1 fruit fly cellular context compared by ENCODE assay signal in the genomic region with DNA sequence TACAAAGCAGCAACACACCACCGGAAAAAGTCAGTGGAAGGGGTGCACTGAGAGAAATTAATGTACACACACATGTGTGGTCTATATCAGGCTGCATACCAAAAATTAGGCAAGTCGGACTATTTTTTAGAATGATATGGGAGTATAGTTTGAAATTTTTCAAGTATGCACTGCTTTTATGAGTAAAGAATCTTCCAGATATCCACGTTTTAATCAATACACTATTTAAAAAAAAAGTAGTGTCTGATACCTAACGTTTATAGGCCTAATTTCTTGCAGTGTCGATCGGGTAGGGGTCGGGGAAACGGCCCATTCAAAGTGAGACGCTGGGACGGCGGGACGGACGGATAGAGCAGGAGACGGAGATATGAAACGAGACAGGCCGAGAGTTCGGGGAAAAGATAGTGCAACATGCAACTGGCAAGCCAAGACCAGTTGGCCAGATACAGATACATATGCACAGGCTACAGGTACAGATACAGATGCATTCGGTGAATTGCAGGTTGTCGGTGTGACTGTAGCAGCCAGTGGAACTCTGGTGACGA.
TF ChIP-seq lines count a peak whose summit lies in the region.

No protein-coding gene starts in this region.

TF ChIP-seq in whole organism, embryonic, 481 proteins besides CTCF, POLR2A, EP300 and RAD21 (continued from another document and continues in another):
- TF ChIP-seq CG15073 (GFP tag; optimal IDR thresholded peaks at IDR 0.05; lab: Kevin White, UChicago) (peak; percentile 66), nerfin-2 (GFP tag; IDR thresholded peaks at IDR 0.05; lab: Robert Waterston, UW; ENCODE audit: partially characterized antibody) (no peak), fru (optimal IDR thresholded peaks at IDR 0.05; lab: Kevin White, UChicago) (no peak), Tbp (GFP tag; optimal IDR thresholded peaks at IDR 0.05; lab: Kevin White, UChicago) (no peak), Sin3A (optimal IDR thresholded peaks at IDR 0.05; lab: Kevin White, UChicago) (no peak), Max (GFP tag; optimal IDR thresholded peaks at IDR 0.05; lab: Kevin White, UChicago) (peak; percentile 83), CG3726 (GFP tag; IDR thresholded peaks at IDR 0.05; lab: Robert Waterston, UW) (peak; percentile 86; the same call in 2 of the 3 replicates), CG3838 (GFP tag; optimal IDR thresholded peaks at IDR 0.05; lab: Kevin White, UChicago) (peak; percentile 72), h (optimal IDR thresholded peaks at IDR 0.05; lab: Kevin White, UChicago) (no peak), ham (GFP tag; IDR thresholded peaks at IDR 0.05; lab: Robert Waterston, UW) (no peak), trem (tag; optimal IDR thresholded peaks at IDR 0.05; lab: Kevin White, UChicago) (peak; percentile 93), CG4730 (GFP tag; IDR thresholded peaks at IDR 0.05; lab: Robert Waterston, UW) (peak; percentile 82), zf30C (GFP tag; optimal IDR thresholded peaks at IDR 0.05; lab: Kevin White, UChicago) (peak; percentile 99), run (tag; optimal IDR thresholded peaks at IDR 0.05; lab: Kevin White, UChicago) (peak; percentile 85), Camta (GFP tag; optimal IDR thresholded peaks at IDR 0.05; lab: Kevin White, UChicago) (peak; percentile 94), CG18011 (GFP tag; optimal IDR thresholded peaks at IDR 0.05; lab: Kevin White, UChicago) (peak; percentile 38), CG17829 (tag; optimal IDR thresholded peaks at IDR 0.05; lab: Kevin White, UChicago) (peak; percentile 97), cas (GFP tag; IDR thresholded peaks at IDR 0.05; lab: Robert Waterston, UW) (no peak), CG9437 (GFP tag; optimal IDR thresholded peaks at IDR 0.05; lab: Kevin White, UChicago) (peak; percentile 86), zfh2 (GFP tag; optimal IDR thresholded peaks at IDR 0.05; lab: Kevin White, UChicago) (no peak), sens (GFP tag; lab: Kevin White, UChicago) (peak; percentile 100), CG4328 (GFP tag; optimal IDR thresholded peaks at IDR 0.05; lab: Kevin White, UChicago) (peak; percentile 86), Neu2 (GFP tag; optimal IDR thresholded peaks at IDR 0.05; lab: Kevin White, UChicago; ENCODE audit: borderline replicate concordance) (peak; percentile 93), Xbp1 (GFP tag; optimal IDR thresholded peaks at IDR 0.05; lab: Kevin White, UChicago) (peak; percentile 93), CG14050 (GFP tag; IDR thresholded peaks at IDR 0.05; lab: Robert Waterston, UW) (peak; percentile 82), her (GFP tag; optimal IDR thresholded peaks at IDR 0.05; lab: Kevin White, UChicago) (peak; percentile 79), Eip74EF (GFP tag; optimal IDR thresholded peaks at IDR 0.05; lab: Kevin White, UChicago) (peak in 1 of 2 experiments; percentile 94), nerfin-1 (tag; optimal IDR thresholded peaks at IDR 0.05; lab: Kevin White, UChicago) (peak; percentile 93), CG6175 (GFP tag; IDR thresholded peaks at IDR 0.05; lab: Robert Waterston, UW) (no peak), Hmx (GFP tag; optimal IDR thresholded peaks at IDR 0.05; lab: Kevin White, UChicago) (peak; percentile 70), CG15601 (tag; optimal IDR thresholded peaks at IDR 0.05; lab: Kevin White, UChicago) (peak; percentile 94), ab (GFP tag; optimal IDR thresholded peaks at IDR 0.05; lab: Kevin White, UChicago) (peak; percentile 78), Lpt (GFP tag; optimal IDR thresholded peaks at IDR 0.05; lab: Kevin White, UChicago) (no peak), tin (GFP tag; optimal IDR thresholded peaks at IDR 0.05; lab: Kevin White, UChicago) (peak; percentile 94), HLH4C (GFP tag; IDR thresholded peaks at IDR 0.05; lab: Robert Waterston, UW; ENCODE audit: partially characterized antibody) (no peak), CG9797 (GFP tag; optimal IDR thresholded peaks at IDR 0.05; lab: Kevin White, UChicago) (peak; percentile 42), CG32532 (GFP tag; IDR thresholded peaks at IDR 0.05; lab: Robert Waterston, UW) (peak; percentile 21; the same call in 1 of the 2 replicates), dysf (GFP tag; IDR thresholded peaks at IDR 0.05; lab: Robert Waterston, UW) (peak; percentile 90), crp (GFP tag; optimal IDR thresholded peaks at IDR 0.05; lab: Kevin White, UChicago) (peak in 1 of 2 experiments; percentile 66), Meics (GFP tag; optimal IDR thresholded peaks at IDR 0.05; lab: Kevin White, UChicago) (peak; percentile 67), usp (GFP tag; optimal IDR thresholded peaks at IDR 0.05; lab: Kevin White, UChicago) (no peak), bcd (GFP tag; optimal IDR thresholded peaks at IDR 0.05; lab: Kevin White, UChicago) (peak; percentile 92), Dref (GFP tag; IDR thresholded peaks at IDR 0.05; lab: Robert Waterston, UW) (no peak), CG3995 (GFP tag; optimal IDR thresholded peaks at IDR 0.05; lab: Kevin White, UChicago) (peak; percentile 26), TFAM (GFP tag; optimal IDR thresholded peaks at IDR 0.05; lab: Kevin White, UChicago) (peak; percentile 85), gfzf (GFP tag; optimal IDR thresholded peaks at IDR 0.05; lab: Kevin White, UChicago) (peak; percentile 4), pan (optimal IDR thresholded peaks at IDR 0.05; lab: Kevin White, UChicago) (no peak), pan (GFP tag; optimal IDR thresholded peaks at IDR 0.05 in 1 of 2, IDR thresholded peaks at IDR 0.05 in 1 of 2) (peak in 1 of 2 experiments; percentile 82), Dll (GFP tag; IDR thresholded peaks at IDR 0.05; lab: Robert Waterston, UW; ENCODE audit: partially characterized antibody) (no peak), jumu (GFP tag; optimal IDR thresholded peaks at IDR 0.05; lab: Kevin White, UChicago) (peak; percentile 94), Atf3 (GFP tag; optimal IDR thresholded peaks at IDR 0.05; lab: Kevin White, UChicago) (peak; percentile 94), CG8924 (tag; optimal IDR thresholded peaks at IDR 0.05; lab: Kevin White, UChicago) (peak; percentile 96), yki (optimal IDR thresholded peaks at IDR 0.05; lab: Kevin White, UChicago) (no peak), CG9876 (GFP tag; optimal IDR thresholded peaks at IDR 0.05; lab: Kevin White, UChicago) (peak; percentile 77), CG17802 (tag; optimal IDR thresholded peaks at IDR 0.05; lab: Kevin White, UChicago) (peak; percentile 79), CG11696 (GFP tag; IDR thresholded peaks at IDR 0.05; lab: Robert Waterston, UW) (peak; percentile 49), al (GFP tag; IDR thresholded peaks at IDR 0.05; lab: Robert Waterston, UW) (0 out of 2 replicates have a peak, but pooled peaks have one; percentile 15), Fer1 (GFP tag; optimal IDR thresholded peaks at IDR 0.05; lab: Kevin White, UChicago) (peak; percentile 81), lab (GFP tag; optimal IDR thresholded peaks at IDR 0.05; lab: Kevin White, UChicago) (peak; percentile 85), CG11085 (GFP tag; IDR thresholded peaks at IDR 0.05; lab: Robert Waterston, UW) (peak; percentile 39; the same call in 1 of the 2 replicates), GATAe (GFP tag; conservative IDR thresholded peaks at IDR 0.05; lab: Robert Waterston, UW) (no peak), CG13287 (GFP tag; IDR thresholded peaks at IDR 0.05; lab: Robert Waterston, UW; ENCODE audit: partially characterized antibody) (no peak), mld (GFP tag; IDR thresholded peaks at IDR 0.05; lab: Robert Waterston, UW; ENCODE audit: partially characterized antibody) (no peak), CG11504 (tag; optimal IDR thresholded peaks at IDR 0.05; lab: Kevin White, UChicago) (peak; percentile 95), shn (GFP tag; optimal IDR thresholded peaks at IDR 0.05; lab: Kevin White, UChicago) (peak; percentile 95), Jarid2 (GFP tag; optimal IDR thresholded peaks at IDR 0.05; lab: Kevin White, UChicago) (peak; percentile 69), dm (GFP tag; optimal IDR thresholded peaks at IDR 0.05; lab: Kevin White, UChicago) (peak; percentile 85), B-H1 (GFP tag; IDR thresholded peaks at IDR 0.05; lab: Robert Waterston, UW) (peak; percentile 69), CG14667 (GFP tag; IDR thresholded peaks at IDR 0.05; lab: Robert Waterston, UW) (peak; percentile 86), lmd (GFP tag; IDR thresholded peaks at IDR 0.05; lab: Robert Waterston, UW) (peak; percentile 89), Oaz (GFP tag; IDR thresholded peaks at IDR 0.05; lab: Robert Waterston, UW) (no peak; the same call in 1 of the 2 replicates), cwo (GFP tag; optimal IDR thresholded peaks at IDR 0.05; lab: Kevin White, UChicago) (peak; percentile 72), CG15011 (GFP tag; optimal IDR thresholded peaks at IDR 0.05; lab: Kevin White, UChicago) (peak; percentile 82), ssp (GFP tag; IDR thresholded peaks at IDR 0.05; lab: Robert Waterston, UW) (peak; percentile 82), Bdp1 (GFP tag; optimal IDR thresholded peaks at IDR 0.05; lab: Kevin White, UChicago) (peak; percentile 84), gem (tag; optimal IDR thresholded peaks at IDR 0.05; lab: Kevin White, UChicago) (peak; percentile 96), croc (GFP tag; conservative IDR thresholded peaks at IDR 0.05; lab: Robert Waterston, UW) (peak; percentile 95), disco-r (GFP tag; optimal IDR thresholded peaks at IDR 0.05; lab: Kevin White, UChicago) (peak; percentile 78), gsb-n (tag; optimal IDR thresholded peaks at IDR 0.05; lab: Kevin White, UChicago) (peak; percentile 96), ATbp (GFP tag; optimal IDR thresholded peaks at IDR 0.05; lab: Kevin White, UChicago) (peak; percentile 93), lov (optimal IDR thresholded peaks at IDR 0.05; lab: Kevin White, UChicago) (no peak), lov (GFP tag; IDR thresholded peaks at IDR 0.05; lab: Robert Waterston, UW) (peak; percentile 86; the same call in 2 of the 3 replicates), CG17612 (GFP tag; IDR thresholded peaks at IDR 0.05; lab: Robert Waterston, UW) (peak; percentile 40; the same call in 1 of the 2 replicates), CG12155 (GFP tag; optimal IDR thresholded peaks at IDR 0.05; lab: Kevin White, UChicago) (peak; percentile 85), CG33213 (GFP tag; optimal IDR thresholded peaks at IDR 0.05; lab: Kevin White, UChicago) (peak; percentile 85), Dek (tag; optimal IDR thresholded peaks at IDR 0.05; lab: Kevin White, UChicago) (peak; percentile 79), CG6254 (GFP tag; optimal IDR thresholded peaks at IDR 0.05; lab: Kevin White, UChicago) (peak; percentile 95), CG33557 (GFP tag; optimal IDR thresholded peaks at IDR 0.05; lab: Kevin White, UChicago) (peak; percentile 97), ken (GFP tag; IDR thresholded peaks at IDR 0.05; lab: Robert Waterston, UW) (peak; percentile 83), insv (GFP tag; optimal IDR thresholded peaks at IDR 0.05; lab: Kevin White, UChicago) (peak; percentile 32 to 55), CG7271 (tag; optimal IDR thresholded peaks at IDR 0.05; lab: Kevin White, UChicago) (peak; percentile 83), Doc2 (GFP tag; IDR thresholded peaks at IDR 0.05; lab: Robert Waterston, UW) (no peak), ash1 (GFP tag; optimal IDR thresholded peaks at IDR 0.05; lab: Kevin White, UChicago) (no peak), Side (GFP tag; optimal IDR thresholded peaks at IDR 0.05; lab: Kevin White, UChicago) (peak; percentile 94), Ets97D (GFP tag; optimal IDR thresholded peaks at IDR 0.05; lab: Kevin White, UChicago) (peak; percentile 76), Myb (GFP tag; optimal IDR thresholded peaks at IDR 0.05; lab: Kevin White, UChicago) (peak; percentile 74), twi (tag; optimal IDR thresholded peaks at IDR 0.05; lab: Kevin White, UChicago) (peak; percentile 90), MBD-R2 (GFP tag; IDR thresholded peaks at IDR 0.05; lab: Robert Waterston, UW) (peak; percentile 27; the same call in 1 of the 2 replicates), CG1233 (GFP tag; optimal IDR thresholded peaks at IDR 0.05; lab: Kevin White, UChicago) (peak; percentile 94), pfk (GFP tag; optimal IDR thresholded peaks at IDR 0.05; lab: Kevin White, UChicago) (peak; percentile 54), CG14441 (GFP tag; IDR thresholded peaks at IDR 0.05; lab: Robert Waterston, UW) (peak; percentile 83), Sox100B (GFP tag; optimal IDR thresholded peaks at IDR 0.05; lab: Kevin White, UChicago) (peak; percentile 96), btn (GFP tag; optimal IDR thresholded peaks at IDR 0.05; lab: Kevin White, UChicago) (peak; percentile 94), Hr3 (GFP tag; optimal IDR thresholded peaks at IDR 0.05; lab: Kevin White, UChicago) (peak; percentile 94), D19B (GFP tag; optimal IDR thresholded peaks at IDR 0.05; lab: Kevin White, UChicago) (no peak), Blimp-1 (GFP tag; optimal IDR thresholded peaks at IDR 0.05; lab: Kevin White, UChicago) (peak; percentile 94), knrl (GFP tag; IDR thresholded peaks at IDR 0.05; lab: Robert Waterston, UW; ENCODE audit: partially characterized antibody) (no peak), Drgx (GFP tag; IDR thresholded peaks at IDR 0.05; lab: Robert Waterston, UW) (peak; percentile 91), Hey (tag; optimal IDR thresholded peaks at IDR 0.05; lab: Kevin White, UChicago) (peak; percentile 38), Ravus (GFP tag; IDR thresholded peaks at IDR 0.05; lab: Robert Waterston, UW) (peak; percentile 46), ems (GFP tag; optimal IDR thresholded peaks at IDR 0.05; lab: Kevin White, UChicago) (peak; percentile 91), tx (GFP tag; optimal IDR thresholded peaks at IDR 0.05; lab: Kevin White, UChicago) (peak; percentile 93), Xrp1 (GFP tag; IDR thresholded peaks at IDR 0.05; lab: Robert Waterston, UW) (peak; percentile 97), CG12391 (tag; optimal IDR thresholded peaks at IDR 0.05; lab: Kevin White, UChicago) (peak; percentile 96), slbo (GFP tag; IDR thresholded peaks at IDR 0.05; lab: Robert Waterston, UW) (peak; percentile 51), CG14860 (GFP tag; IDR thresholded peaks at IDR 0.05; lab: Robert Waterston, UW; ENCODE audit: partially characterized antibody) (no peak), br (optimal IDR thresholded peaks at IDR 0.05; lab: Kevin White, UChicago) (no peak), cad (GFP tag; optimal IDR thresholded peaks at IDR 0.05; lab: Kevin White, UChicago) (no peak), Lhr (GFP tag; optimal IDR thresholded peaks at IDR 0.05; lab: Kevin White, UChicago) (peak; percentile 89), Mad (GFP tag; optimal IDR thresholded peaks at IDR 0.05; lab: Kevin White, UChicago) (peak; percentile 93), CG4282 (GFP tag; optimal IDR thresholded peaks at IDR 0.05; lab: Kevin White, UChicago) (peak; percentile 72), CG3281 (GFP tag; optimal IDR thresholded peaks at IDR 0.05; lab: Kevin White, UChicago) (peak; percentile 58), CG2120 (GFP tag; optimal IDR thresholded peaks at IDR 0.05; lab: Kevin White, UChicago) (peak; percentile 43), Dip3 (GFP tag; optimal IDR thresholded peaks at IDR 0.05; lab: Kevin White, UChicago) (peak; percentile 54)
